Worm (Caenorhabditis elegans) whole organism, L3 larva: ENCODE data around the gene rpb-6.

Experiments
- ZK546.5 ChIP-seq: sonication (generic microtip); optimal IDR thresholded peaks from 2 replicates; lab custom pipeline; 2017; ENCODE audit warnings: missing biosample characterization, missing genetic modification characterization
- aly-2 ChIP-seq: fragments of 150-350 bp; optimal IDR thresholded peaks from 2 replicates; lab custom pipeline; 2014; ENCODE audit warnings: missing biosample characterization, missing genetic modification characterization
- ama-1 ChIP-seq: fragments of 150-350 bp; optimal IDR thresholded peaks from 2 replicates; lab custom pipeline; 2018
- ceh-16 ChIP-seq: sonication (generic microtip); optimal IDR thresholded peaks from 2 replicates; lab custom pipeline; 2017; ENCODE audit warnings: missing biosample characterization, missing genetic modification characterization
- ceh-82 ChIP-seq: fragments of 150-350 bp; optimal IDR thresholded peaks from 2 replicates; lab custom pipeline; 2014; ENCODE audit warnings: missing biosample characterization, missing genetic modification characterization
- ceh-9 ChIP-seq: sonication (generic microtip); optimal IDR thresholded peaks from 2 replicates; lab custom pipeline; 2018; ENCODE audit warnings: missing biosample characterization, missing genetic modification characterization
- daf-12 ChIP-seq: fragments of 150-350 bp; optimal IDR thresholded peaks from 2 replicates; lab custom pipeline; 2014; ENCODE audit warnings: missing biosample characterization, missing genetic modification reagents, missing genetic modification characterization
- egl-27 ChIP-seq: sonication (generic microtip); optimal IDR thresholded peaks from 4 replicates; lab custom pipeline; 2017; ENCODE audit warnings: missing biosample characterization, missing genetic modification reagents, missing genetic modification characterization
- egl-5 ChIP-seq: fragments of 150-350 bp; optimal IDR thresholded peaks from 2 replicates; lab custom pipeline; 2017; ENCODE audit warnings: missing biosample characterization, missing genetic modification reagents, missing genetic modification characterization, inconsistent platforms
- elt-1 ChIP-seq: fragments of 150-350 bp; optimal IDR thresholded peaks from 2 replicates; lab custom pipeline; 2014; ENCODE audit warnings: missing biosample characterization, missing genetic modification characterization
- elt-2 ChIP-seq: sonication (generic microtip); optimal IDR thresholded peaks from 2 replicates; lab custom pipeline; 2016; ENCODE audit warnings: missing genetic modification reagents, mild to moderate bottlenecking, missing genetic modification characterization, missing compliant biosample characterization
- elt-3 ChIP-seq, 3 experiments: fragments of 150-350 bp in 1 of 3; sonication (generic microtip) in 2 of 3; optimal IDR thresholded peaks; 2 replicates in 2 of 3; 4 replicates in 1 of 3; lab custom pipeline; 2014 to 2017; ENCODE audit warnings: missing biosample characterization in 3 of 3, missing genetic modification characterization in 3 of 3
- eor-1 ChIP-seq, 2 experiments: fragments of 150-350 bp; optimal IDR thresholded peaks; 2 replicates each; lab custom pipeline; 2014 to 2018; ENCODE audit warnings: missing biosample characterization in 2 of 2, missing genetic modification characterization in 2 of 2
- fkh-10 ChIP-seq: sonication (generic microtip); optimal IDR thresholded peaks from 2 replicates; lab custom pipeline; 2017; ENCODE audit warnings: missing biosample characterization, missing genetic modification reagents, missing genetic modification characterization
- fkh-2 ChIP-seq: fragments of 150-350 bp; optimal IDR thresholded peaks from 2 replicates; lab custom pipeline; 2014; ENCODE audit warnings: missing biosample characterization, missing genetic modification reagents, missing genetic modification characterization
- hmg-11 ChIP-seq: sonication (generic microtip); optimal IDR thresholded peaks from 2 replicates; lab custom pipeline; 2016; ENCODE audit warnings: missing genetic modification characterization, missing compliant biosample characterization
- jun-1 ChIP-seq: fragments of 150-350 bp; optimal IDR thresholded peaks from 2 replicates; lab custom pipeline; 2014; ENCODE audit warnings: missing biosample characterization, missing genetic modification reagents, missing genetic modification characterization
- lin-15B ChIP-seq: fragments of 150-350 bp; optimal IDR thresholded peaks from 2 replicates; lab custom pipeline; 2014; ENCODE audit warnings: missing biosample characterization, missing genetic modification characterization
- lsy-12 ChIP-seq: sonication (generic microtip); optimal IDR thresholded peaks from 2 replicates; lab custom pipeline; 2016; ENCODE audit warnings: mild to moderate bottlenecking, missing genetic modification characterization, missing compliant biosample characterization
- mdl-1 ChIP-seq: fragments of 150-350 bp; optimal IDR thresholded peaks from 2 replicates; lab custom pipeline; 2014; ENCODE audit warnings: missing biosample characterization, missing genetic modification characterization
- mml-1 ChIP-seq: fragments of 150-350 bp; sonication (generic microtip); optimal IDR thresholded peaks from 3 replicates; lab custom pipeline; 2014; ENCODE audit warnings: missing biosample characterization, missing genetic modification characterization
- nfya-1 ChIP-seq: sonication (generic microtip); optimal IDR thresholded peaks from 2 replicates; lab custom pipeline; 2017; ENCODE audit warnings: missing genetic modification characterization, mild to moderate bottlenecking, missing compliant biosample characterization, antibody characterized with exemption, moderate library complexity; ENCODE audit not compliant: insufficient read depth
- nhr-11 ChIP-seq: fragments of 150-350 bp; optimal IDR thresholded peaks from 2 replicates; lab custom pipeline; 2014; ENCODE audit warnings: missing biosample characterization, missing genetic modification characterization
- nhr-237 ChIP-seq: fragments of 150-350 bp; optimal IDR thresholded peaks from 2 replicates; lab custom pipeline; 2014; ENCODE audit warnings: missing biosample characterization, missing genetic modification characterization
- nhr-25 ChIP-seq: sonication (generic microtip); optimal IDR thresholded peaks from 2 replicates; lab custom pipeline; 2017; ENCODE audit warnings: missing biosample characterization, missing genetic modification characterization
- nhr-28 ChIP-seq: fragments of 150-350 bp; optimal IDR thresholded peaks from 2 replicates; lab custom pipeline; 2014; ENCODE audit warnings: missing biosample characterization, missing genetic modification characterization
- nhr-43 ChIP-seq: sonication (generic microtip); optimal IDR thresholded peaks from 2 replicates; lab custom pipeline; 2016; ENCODE audit warnings: mild to moderate bottlenecking, missing genetic modification characterization, missing compliant biosample characterization; ENCODE audit not compliant: poor library complexity, severe bottlenecking
- nhr-67 ChIP-seq: fragments of 150-350 bp; optimal IDR thresholded peaks from 2 replicates; lab custom pipeline; 2014; ENCODE audit warnings: missing biosample characterization, missing genetic modification characterization
- nhr-76 ChIP-seq: fragments of 150-350 bp; sonication (generic microtip); optimal IDR thresholded peaks from 5 replicates; lab custom pipeline; 2014; ENCODE audit warnings: missing biosample characterization, missing genetic modification characterization
- nhr-77 ChIP-seq: fragments of 150-350 bp; optimal IDR thresholded peaks from 2 replicates; lab custom pipeline; 2014; ENCODE audit warnings: missing biosample characterization, missing genetic modification characterization
- pha-4 ChIP-seq: fragments of 150-350 bp; optimal IDR thresholded peaks from 2 replicates; lab custom pipeline; 2014; ENCODE audit warnings: missing biosample characterization, missing genetic modification reagents, missing genetic modification characterization
- sea-2 ChIP-seq: fragments of 150-350 bp; sonication (generic microtip); optimal IDR thresholded peaks from 4 replicates; lab custom pipeline; 2014; ENCODE audit warnings: missing biosample characterization, missing genetic modification reagents, missing genetic modification characterization
- skn-1 ChIP-seq: fragments of 150-350 bp; optimal IDR thresholded peaks from 2 replicates; lab custom pipeline; 2014; ENCODE audit warnings: missing biosample characterization, missing genetic modification characterization
- snpc-4 ChIP-seq: fragments of 150-350 bp; optimal IDR thresholded peaks from 2 replicates; lab custom pipeline; 2014; ENCODE audit warnings: missing biosample characterization, missing genetic modification characterization
- tbx-2 ChIP-seq: sonication (generic microtip); optimal IDR thresholded peaks from 2 replicates; lab custom pipeline; 2016; ENCODE audit warnings: mild to moderate bottlenecking, missing genetic modification characterization, missing compliant biosample characterization
- unc-39 ChIP-seq: sonication (generic microtip); optimal IDR thresholded peaks from 4 replicates; lab custom pipeline; 2017; ENCODE audit warnings: missing biosample characterization, missing genetic modification characterization
- unc-62 ChIP-seq: fragments of 150-350 bp; sonication (generic microtip); optimal IDR thresholded peaks from 4 replicates; lab custom pipeline; 2014; ENCODE audit warnings: missing biosample characterization, missing genetic modification reagents, missing genetic modification characterization
- ztf-11 ChIP-seq: fragments of 150-350 bp; optimal IDR thresholded peaks from 2 replicates; lab custom pipeline; 2014; ENCODE audit warnings: missing biosample characterization, missing genetic modification characterization
- ztf-4 ChIP-seq: fragments of 150-350 bp; optimal IDR thresholded peaks from 2 replicates; lab custom pipeline; 2014; ENCODE audit warnings: missing biosample characterization, missing genetic modification characterization

The rpb-6 gene

ce11 chrII:10551985-10552736, 27.0 kb upstream of the rpb-6 start (continued):
- no peak for TF ChIP-seq nhr-67 (tag; lab: Kevin White, UChicago)
- no peak for TF ChIP-seq ZK546.5 (tag; lab: Kevin White, UChicago)
- peak; percentile 13 for TF ChIP-seq daf-12 (tag; lab: Kevin White, UChicago)
- no peak for TF ChIP-seq nhr-237
- peak in 2 of 3 experiments; percentile 19 to 48 for TF ChIP-seq elt-3 (tag; optimal IDR thresholded peaks at IDR 0.05; lab: Kevin White, UChicago)
- peak; percentile 48 for TF ChIP-seq nhr-77 (tag; lab: Kevin White, UChicago)
- TF ChIP-seq egl-5 = peak; percentile 97

ce11 chrII:10553377-10554045, 25.7 kb upstream of the rpb-6 start:
- TF ChIP-seq lsy-12 (tag; lab: Kevin White, UChicago) (peak; percentile 54), skn-1 (tag; lab: Kevin White, UChicago) (no peak), nfya-1 (tag; lab: Kevin White, UChicago) (peak; percentile 13), ama-1 (lab: Kevin White, UChicago) (peak; percentile 90), nhr-67 (tag; lab: Kevin White, UChicago) (no peak)

DNA sequence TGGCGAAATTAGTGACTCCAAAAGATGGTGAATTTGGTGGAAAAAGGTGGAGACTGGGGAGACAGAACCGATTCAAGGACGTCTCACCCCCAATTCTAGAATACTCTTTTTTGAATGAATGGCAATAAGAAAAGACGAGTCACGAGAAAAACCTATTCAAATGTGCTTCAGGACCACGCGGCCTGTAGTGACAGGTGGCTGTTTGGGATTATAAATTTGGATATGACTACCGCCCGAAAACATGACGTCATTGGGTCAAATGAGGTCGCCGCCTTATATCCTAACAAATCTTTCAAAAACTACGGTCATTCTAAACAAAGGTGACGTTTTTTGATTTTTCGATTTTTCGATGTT, 25.2 kb upstream of the rpb-6 start:
- TF ChIP-seq ama-1 (lab: Kevin White, UChicago) (peak; percentile 73), nhr-77 (tag; lab: Kevin White, UChicago) (no peak), nhr-25 (tag; lab: Kevin White, UChicago) (peak; percentile 18), nhr-43 (tag; lab: Kevin White, UChicago) (no peak), egl-27 (tag; lab: Kevin White, UChicago) (no peak), ZK546.5 (tag; lab: Kevin White, UChicago) (no peak), lin-15B (tag; lab: Kevin White, UChicago) (no peak), ceh-82 (tag; lab: Kevin White, UChicago) (no peak), mdl-1 (tag; lab: Kevin White, UChicago) (no peak), snpc-4 (tag; lab: Kevin White, UChicago) (no peak), egl-5 (no peak), nhr-11 (tag; lab: Kevin White, UChicago) (no peak), daf-12 (tag; lab: Kevin White, UChicago) (no peak), hmg-11 (tag; lab: Kevin White, UChicago) (no peak)

ce11 chrII:10554972-10555371, 24.2 kb upstream of the rpb-6 start, which contains the start of gene mnk-1:
Gene mnk-1, minus strand, starts transcription at chrII:10555044.
- TF ChIP-seq mml-1 = no peak
- peak; percentile 22 for TF ChIP-seq egl-5
- TF ChIP-seq, all 47 proteins: peak for 1

DNA sequence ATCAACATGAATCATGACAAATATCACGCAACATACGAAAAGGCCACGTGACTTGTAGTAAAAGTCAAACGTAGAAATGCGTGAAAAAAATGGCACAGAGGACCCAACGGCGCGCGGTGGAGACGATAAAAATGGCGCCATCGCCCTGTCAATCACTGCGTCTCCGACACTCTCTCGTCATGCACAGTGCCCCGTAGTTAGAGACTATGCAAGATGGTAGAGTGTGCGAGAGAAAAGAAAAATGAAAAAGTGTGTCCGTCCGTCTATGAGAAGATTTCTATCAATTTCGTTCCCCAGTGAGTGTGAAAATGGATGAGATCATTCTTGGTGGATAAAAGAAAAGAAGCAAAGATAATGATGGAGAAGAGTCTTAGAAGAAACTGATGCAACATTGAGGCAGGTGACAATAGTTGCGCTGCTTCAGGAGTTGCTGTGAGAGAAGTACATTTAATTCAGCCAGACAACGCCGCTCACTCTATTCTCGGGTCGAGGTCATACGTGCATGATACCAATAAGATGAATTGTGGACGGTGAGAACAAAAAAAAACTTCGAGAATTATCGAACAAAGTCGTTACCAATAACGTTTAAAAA, 23.6 kb upstream of the rpb-6 start:
- TF ChIP-seq egl-27 (tag; lab: Kevin White, UChicago) (no peak), fkh-10 (no peak), elt-1 (tag; lab: Kevin White, UChicago) (no peak), elt-2 (tag; lab: Kevin White, UChicago) (peak; percentile 68), nhr-43 (tag; lab: Kevin White, UChicago) (peak; percentile 38), jun-1 (tag; lab: Kevin White, UChicago) (no peak), ceh-16 (no peak), tbx-2 (tag; lab: Kevin White, UChicago) (peak; percentile 19), snpc-4 (tag; lab: Kevin White, UChicago) (peak; percentile 12), nhr-67 (tag; lab: Kevin White, UChicago) (no peak), fkh-2 (tag; lab: Kevin White, UChicago) (no peak), unc-62 (GFP tag; lab: Kevin White, UChicago) (peak; percentile 71), mml-1 (no peak), nhr-28 (tag; lab: Kevin White, UChicago) (no peak), nhr-11 (tag; lab: Kevin White, UChicago) (peak; percentile 47), ztf-4 (tag; lab: Kevin White, UChicago) (peak; percentile 78), egl-5 (no peak), hmg-11 (tag; lab: Kevin White, UChicago) (peak; percentile 28), pha-4 (tag; lab: Kevin White, UChicago) (peak; percentile 55), eor-1 (tag; optimal IDR thresholded peaks at IDR 0.05; lab: Kevin White, UChicago) (no peak), mdl-1 (tag; lab: Kevin White, UChicago) (no peak), skn-1 (tag; lab: Kevin White, UChicago) (no peak), aly-2 (tag; lab: Kevin White, UChicago) (no peak), unc-39 (tag; lab: Kevin White, UChicago) (no peak), elt-3 (tag; optimal IDR thresholded peaks at IDR 0.05; lab: Kevin White, UChicago) (peak in 1 of 3 experiments; percentile 47), lin-15B (tag; lab: Kevin White, UChicago) (peak; percentile 25), ceh-9 (tag; lab: Kevin White, UChicago) (no peak), ceh-82 (tag; lab: Kevin White, UChicago) (no peak), sea-2 (GFP tag; lab: Kevin White, UChicago) (no peak), ZK546.5 (tag; lab: Kevin White, UChicago) (no peak), nhr-76 (tag; lab: Kevin White, UChicago) (no peak), ztf-11 (tag; lab: Kevin White, UChicago) (no peak)
